Worm (Caenorhabditis elegans) whole organism, L3 larva: ENCODE data around the gene CD4.1.

Experiments
- R02D3.7 ChIP-seq: fragments of 150-350 bp; optimal IDR thresholded peaks from 2 replicates; lab custom pipeline; 2014; ENCODE audit warnings: missing biosample characterization, missing genetic modification characterization
- ceh-16 ChIP-seq: sonication (generic microtip); optimal IDR thresholded peaks from 2 replicates; lab custom pipeline; 2017; ENCODE audit warnings: missing biosample characterization, missing genetic modification characterization
- ceh-9 ChIP-seq: sonication (generic microtip); optimal IDR thresholded peaks from 2 replicates; lab custom pipeline; 2018; ENCODE audit warnings: missing biosample characterization, missing genetic modification characterization
- egl-27 ChIP-seq: sonication (generic microtip); optimal IDR thresholded peaks from 4 replicates; lab custom pipeline; 2017; ENCODE audit warnings: missing biosample characterization, missing genetic modification reagents, missing genetic modification characterization
- egl-5 ChIP-seq: fragments of 150-350 bp; optimal IDR thresholded peaks from 2 replicates; lab custom pipeline; 2017; ENCODE audit warnings: missing biosample characterization, missing genetic modification reagents, missing genetic modification characterization, inconsistent platforms
- elt-1 ChIP-seq: fragments of 150-350 bp; optimal IDR thresholded peaks from 2 replicates; lab custom pipeline; 2014; ENCODE audit warnings: missing biosample characterization, missing genetic modification characterization
- elt-2 ChIP-seq: sonication (generic microtip); optimal IDR thresholded peaks from 2 replicates; lab custom pipeline; 2016; ENCODE audit warnings: missing genetic modification reagents, mild to moderate bottlenecking, missing genetic modification characterization, missing compliant biosample characterization
- fkh-10 ChIP-seq: sonication (generic microtip); optimal IDR thresholded peaks from 2 replicates; lab custom pipeline; 2017; ENCODE audit warnings: missing biosample characterization, missing genetic modification reagents, missing genetic modification characterization
- fkh-2 ChIP-seq: fragments of 150-350 bp; optimal IDR thresholded peaks from 2 replicates; lab custom pipeline; 2014; ENCODE audit warnings: missing biosample characterization, missing genetic modification reagents, missing genetic modification characterization
- nfya-1 ChIP-seq: sonication (generic microtip); optimal IDR thresholded peaks from 2 replicates; lab custom pipeline; 2017; ENCODE audit warnings: missing genetic modification characterization, mild to moderate bottlenecking, missing compliant biosample characterization, antibody characterized with exemption, moderate library complexity; ENCODE audit not compliant: insufficient read depth
- nhr-12 ChIP-seq: fragments of 150-350 bp; optimal IDR thresholded peaks from 2 replicates; lab custom pipeline; 2014; ENCODE audit warnings: missing biosample characterization, missing genetic modification characterization
- nhr-23 ChIP-seq: fragments of 150-350 bp; optimal IDR thresholded peaks from 2 replicates; lab custom pipeline; 2014; ENCODE audit warnings: missing biosample characterization, missing genetic modification reagents, missing genetic modification characterization
- nhr-25 ChIP-seq: sonication (generic microtip); optimal IDR thresholded peaks from 2 replicates; lab custom pipeline; 2017; ENCODE audit warnings: missing biosample characterization, missing genetic modification characterization
- nhr-28 ChIP-seq: fragments of 150-350 bp; optimal IDR thresholded peaks from 2 replicates; lab custom pipeline; 2014; ENCODE audit warnings: missing biosample characterization, missing genetic modification characterization
- nhr-43 ChIP-seq: sonication (generic microtip); optimal IDR thresholded peaks from 2 replicates; lab custom pipeline; 2016; ENCODE audit warnings: mild to moderate bottlenecking, missing genetic modification characterization, missing compliant biosample characterization; ENCODE audit not compliant: poor library complexity, severe bottlenecking
- nhr-67 ChIP-seq: fragments of 150-350 bp; optimal IDR thresholded peaks from 2 replicates; lab custom pipeline; 2014; ENCODE audit warnings: missing biosample characterization, missing genetic modification characterization
- nhr-76 ChIP-seq: fragments of 150-350 bp; sonication (generic microtip); optimal IDR thresholded peaks from 5 replicates; lab custom pipeline; 2014; ENCODE audit warnings: missing biosample characterization, missing genetic modification characterization
- nhr-77 ChIP-seq: fragments of 150-350 bp; optimal IDR thresholded peaks from 2 replicates; lab custom pipeline; 2014; ENCODE audit warnings: missing biosample characterization, missing genetic modification characterization
- pha-4 ChIP-seq: fragments of 150-350 bp; optimal IDR thresholded peaks from 2 replicates; lab custom pipeline; 2014; ENCODE audit warnings: missing biosample characterization, missing genetic modification reagents, missing genetic modification characterization
- sea-2 ChIP-seq: fragments of 150-350 bp; sonication (generic microtip); optimal IDR thresholded peaks from 4 replicates; lab custom pipeline; 2014; ENCODE audit warnings: missing biosample characterization, missing genetic modification reagents, missing genetic modification characterization
- skn-1 ChIP-seq: fragments of 150-350 bp; optimal IDR thresholded peaks from 2 replicates; lab custom pipeline; 2014; ENCODE audit warnings: missing biosample characterization, missing genetic modification characterization
- snpc-4 ChIP-seq: fragments of 150-350 bp; optimal IDR thresholded peaks from 2 replicates; lab custom pipeline; 2014; ENCODE audit warnings: missing biosample characterization, missing genetic modification characterization
- tbx-2 ChIP-seq: sonication (generic microtip); optimal IDR thresholded peaks from 2 replicates; lab custom pipeline; 2016; ENCODE audit warnings: mild to moderate bottlenecking, missing genetic modification characterization, missing compliant biosample characterization
- unc-39 ChIP-seq: sonication (generic microtip); optimal IDR thresholded peaks from 4 replicates; lab custom pipeline; 2017; ENCODE audit warnings: missing biosample characterization, missing genetic modification characterization
- unc-62 ChIP-seq: fragments of 150-350 bp; sonication (generic microtip); optimal IDR thresholded peaks from 4 replicates; lab custom pipeline; 2014; ENCODE audit warnings: missing biosample characterization, missing genetic modification reagents, missing genetic modification characterization
- ztf-11 ChIP-seq: fragments of 150-350 bp; optimal IDR thresholded peaks from 2 replicates; lab custom pipeline; 2014; ENCODE audit warnings: missing biosample characterization, missing genetic modification characterization
- ztf-4 ChIP-seq: fragments of 150-350 bp; optimal IDR thresholded peaks from 2 replicates; lab custom pipeline; 2014; ENCODE audit warnings: missing biosample characterization, missing genetic modification characterization

Gene CD4.1

ce11 chrV:5610186-5610585 lies 3.8 kb downstream of the CD4.1 start:
- no peak for TF ChIP-seq elt-1 (tag; lab: Kevin White, UChicago)
- TF ChIP-seq nhr-28, result no peak
- no peak for TF ChIP-seq sea-2 (GFP tag; lab: Kevin White, UChicago)
- no peak for TF ChIP-seq snpc-4
- TF ChIP-seq fkh-2 (tag; lab: Kevin White, UChicago), result no peak
- no peak for TF ChIP-seq nhr-76 (tag; lab: Kevin White, UChicago)
- no peak for TF ChIP-seq unc-62
- no peak for TF ChIP-seq R02D3.7 (tag; lab: Kevin White, UChicago)
- no peak for TF ChIP-seq ceh-16 (tag; lab: Kevin White, UChicago)
- TF ChIP-seq nhr-43 (tag; lab: Kevin White, UChicago), result no peak
- no peak for TF ChIP-seq nhr-77 (tag; lab: Kevin White, UChicago)
- no peak for TF ChIP-seq tbx-2 (tag; lab: Kevin White, UChicago)
- no peak for TF ChIP-seq nhr-12 (tag; lab: Kevin White, UChicago)
- TF ChIP-seq ztf-11 (tag; lab: Kevin White, UChicago), result no peak
- TF ChIP-seq skn-1, result no peak

ce11 chrV:5613109-5613508 lies 6.8 kb downstream of the CD4.1 start, which contains the start of gene lrpc-1:
lrpc-1 (minus strand) TSS chrV:5613209.
- TF ChIP-seq nhr-43 (tag; lab: Kevin White, UChicago), result no peak
- no peak for TF ChIP-seq nfya-1 (tag; lab: Kevin White, UChicago)
- TF ChIP-seq pha-4, result no peak
- TF ChIP-seq ceh-9 (tag; lab: Kevin White, UChicago), result no peak
- no peak for TF ChIP-seq unc-62
- TF ChIP-seq fkh-2 (tag; lab: Kevin White, UChicago), result no peak
- TF ChIP-seq skn-1, result no peak

ce11 chrV:5614724-5615123 lies 8.4 kb downstream of the CD4.1 start, which contains the start of gene M03E7.3:
M03E7.3 (plus strand) TSS chrV:5615024.
- TF ChIP-seq ztf-11 (tag; lab: Kevin White, UChicago) (no peak), nhr-12 (tag; lab: Kevin White, UChicago) (no peak), unc-39 (tag; lab: Kevin White, UChicago) (no peak), nhr-28 (no peak), ztf-4 (no peak), nhr-25 (tag; lab: Kevin White, UChicago) (no peak), ceh-16 (tag; lab: Kevin White, UChicago) (no peak), nhr-43 (tag; lab: Kevin White, UChicago) (no peak)

DNA sequence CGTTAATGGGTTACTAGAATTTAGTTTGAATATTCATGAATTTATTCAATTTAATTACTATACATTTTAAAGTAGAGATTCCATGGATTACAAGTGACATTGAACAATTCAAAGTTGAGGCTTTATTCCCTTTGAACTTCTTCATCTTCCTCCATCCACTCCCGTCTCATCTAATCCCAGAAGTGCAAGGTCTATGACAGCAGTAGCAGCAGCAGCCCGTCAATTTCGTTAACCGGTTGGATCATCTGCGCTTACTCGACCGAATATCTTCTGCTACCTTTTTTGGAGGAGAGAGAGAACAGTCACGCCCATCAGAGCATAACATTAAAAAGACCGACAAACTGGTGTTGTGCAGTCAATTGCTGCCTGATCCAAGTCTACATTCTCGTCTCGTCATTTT lies 10.9 kb downstream of the CD4.1 start, which contains the start of gene M03E7.2:
Gene M03E7.2 (plus strand): TSS at position 301 of the 400 bp plus-strand sequence.
- TF ChIP-seq ztf-11 (tag; lab: Kevin White, UChicago), result no peak
- no peak for TF ChIP-seq ceh-16 (tag; lab: Kevin White, UChicago)
- no peak for TF ChIP-seq fkh-10

DNA sequence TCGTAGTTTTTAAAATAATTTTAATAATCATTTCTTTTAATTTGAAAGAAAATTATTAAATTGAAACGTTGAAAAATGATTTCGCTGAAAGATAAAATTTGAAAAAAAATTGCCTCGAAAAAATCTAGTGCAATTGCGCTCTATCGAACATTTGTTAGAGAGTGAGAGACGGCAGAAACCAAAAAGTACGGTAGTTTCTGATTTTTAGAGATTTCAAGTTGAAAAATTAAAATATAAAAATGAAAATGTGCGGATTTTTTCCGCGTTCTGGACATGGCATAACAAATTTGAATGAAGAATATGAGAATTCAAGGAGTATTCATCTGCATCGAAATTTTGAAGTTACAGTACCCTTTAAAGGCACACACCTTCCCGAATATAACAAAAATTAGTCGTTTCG lies 13.0 kb downstream of the CD4.1 start:
- peak; percentile 39 for TF ChIP-seq pha-4
- TF ChIP-seq nfya-1 (tag; lab: Kevin White, UChicago), result peak; percentile 27
- TF ChIP-seq elt-1 (tag; lab: Kevin White, UChicago), result no peak

DNA sequence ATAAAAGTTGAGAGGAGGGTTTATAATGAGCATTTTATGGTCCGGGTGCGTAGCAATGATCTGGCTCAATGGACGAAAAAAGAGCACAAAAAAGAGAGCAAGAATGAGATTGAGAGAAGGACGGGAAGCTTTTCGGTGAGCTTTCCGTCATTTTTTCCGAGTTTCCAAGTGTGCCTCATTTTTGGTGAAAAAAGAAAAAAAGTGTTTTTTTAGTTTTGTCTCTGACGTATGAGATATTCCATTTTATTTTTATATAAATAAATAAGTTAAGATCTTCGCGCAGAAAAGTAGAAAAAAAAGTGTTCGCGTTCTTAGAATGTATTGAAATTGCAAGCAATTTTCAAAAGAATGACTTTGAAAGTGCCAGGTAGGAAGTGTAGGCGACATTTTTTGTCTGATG lies 13.7 kb downstream of the CD4.1 start, which contains the start of gene memb-2:
Gene memb-2 (minus strand): TSS at position 101 of the 400 bp plus-strand sequence.
- TF ChIP-seq pha-4, result no peak
- TF ChIP-seq egl-5 (tag; lab: Kevin White, UChicago), result peak; percentile 21

DNA sequence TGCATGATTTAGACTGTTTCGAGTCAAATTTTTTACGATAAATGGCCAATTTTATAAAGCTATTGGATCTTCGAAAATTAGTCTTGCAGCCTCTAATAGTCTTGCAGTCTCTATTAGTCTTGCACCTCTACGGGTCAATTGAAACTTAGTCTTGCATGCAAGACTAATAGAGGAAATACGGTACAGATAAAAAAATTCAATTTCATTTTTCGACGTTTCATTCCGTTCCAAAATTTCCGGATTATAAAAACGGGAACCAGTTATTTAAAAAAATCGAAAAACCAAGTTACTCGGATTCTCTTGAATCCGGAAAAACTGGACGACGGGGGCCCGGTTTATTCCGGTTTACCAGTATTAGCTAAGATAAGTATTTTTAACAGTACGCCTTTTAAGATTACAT lies 15.0 kb downstream of the CD4.1 start, which contains the start of gene M03E7.1:
Gene M03E7.1 (plus strand): TSS at position 301 of the 400 bp plus-strand sequence.
- no peak for TF ChIP-seq elt-2 (tag; lab: Kevin White, UChicago)
- no peak for TF ChIP-seq nhr-23
- no peak for TF ChIP-seq nhr-28
- no peak for TF ChIP-seq ceh-16 (tag; lab: Kevin White, UChicago)
- TF ChIP-seq egl-27, result no peak
- no peak for TF ChIP-seq nhr-77 (tag; lab: Kevin White, UChicago)
- no peak for TF ChIP-seq nhr-67 (tag; lab: Kevin White, UChicago)
- no peak for TF ChIP-seq nhr-25 (tag; lab: Kevin White, UChicago)
